Fruit fly (Drosophila melanogaster) Kc167 (cell line): Measurements from ENCODE around the gene CG43678.

Experiments used
- insv ChIP-seq: fragments of >200 bp; optimal IDR thresholded peaks from 3 replicates; lab custom pipeline; 2018; ENCODE audit warnings: missing external identifiers
- psq ChIP-seq: fragments of >200 bp; optimal IDR thresholded peaks from 2 replicates; lab custom pipeline; 2017; ENCODE audit warnings: missing external identifiers

DNA sequence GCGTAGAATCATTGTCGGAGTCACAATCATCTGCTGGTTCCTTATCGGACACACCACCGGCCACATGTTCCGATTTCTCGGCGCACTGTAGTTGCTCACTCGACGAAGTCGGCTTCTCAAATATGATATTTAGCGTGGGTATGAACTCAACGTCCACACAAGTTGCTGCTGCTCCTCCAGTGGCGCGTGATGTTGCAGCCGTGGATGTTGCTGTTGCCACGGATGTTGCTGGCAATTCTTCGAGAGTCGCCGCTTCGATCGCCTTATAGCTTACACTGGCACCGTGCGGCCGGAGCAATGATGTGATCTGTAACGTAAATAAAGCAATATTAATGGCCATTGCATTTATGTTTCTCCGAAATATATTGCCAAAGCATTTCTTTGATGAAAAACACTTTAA is 35.0 kb upstream of the CG43678 start:
- no peak for TF ChIP-seq insv (lab: Kevin White, UChicago)
- TF ChIP-seq psq (lab: Kevin White, UChicago): no peak
